Fruit fly (Drosophila melanogaster): Measurements from ENCODE around the gene CG10969.
A peak's percentile ranks its signal among the peaks of the same experiment; 100 is the strongest.

Gene CG10969

DNA sequence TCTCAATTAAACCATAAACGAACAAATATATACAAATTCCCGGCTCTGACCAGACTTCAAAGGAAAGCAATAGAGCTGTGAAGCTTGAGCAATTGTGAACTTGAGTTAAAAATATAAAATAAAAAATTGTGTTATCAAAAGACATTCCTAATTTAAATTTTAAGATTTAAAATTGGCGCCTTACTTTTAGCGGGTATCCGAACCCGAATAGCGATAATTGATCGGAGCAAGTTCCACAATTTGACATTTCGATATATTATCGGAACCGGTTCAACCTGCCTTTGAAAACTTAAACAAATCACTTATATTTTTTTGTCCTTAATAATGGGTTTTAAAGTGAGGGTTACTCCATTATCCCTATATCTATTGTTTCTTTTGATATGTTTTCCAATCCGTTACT, 48.2 kb downstream of the CG10969 start (continued):
- TF ChIP-seq Atf3 (GFP tag; optimal IDR thresholded peaks at IDR 0.05) (no peak), ken (GFP tag; IDR thresholded peaks at IDR 0.05) (no peak), CG6689 (GFP tag; IDR thresholded peaks at IDR 0.05) (no peak), ind (GFP tag; optimal IDR thresholded peaks at IDR 0.05) (no peak), TFAM (GFP tag; optimal IDR thresholded peaks at IDR 0.05) (no peak), CG14710 (tag; optimal IDR thresholded peaks at IDR 0.05) (peak; percentile 13), BEAF-32 (GFP tag; optimal IDR thresholded peaks at IDR 0.05) (peak; percentile 54), klu (GFP tag; IDR thresholded peaks at IDR 0.05) (no peak), CG15514 (GFP tag; optimal IDR thresholded peaks at IDR 0.05) (peak; percentile 99), Med (GFP tag) (peak; percentile 55), ham (GFP tag; IDR thresholded peaks at IDR 0.05) (no peak), fd96Cb (tag; optimal IDR thresholded peaks at IDR 0.05) (no peak), Rfx (GFP tag; IDR thresholded peaks at IDR 0.05) (no peak), sug (tag; optimal IDR thresholded peaks at IDR 0.05) (no peak), CG1024 (GFP tag; IDR thresholded peaks at IDR 0.05) (no peak), gfzf (GFP tag; optimal IDR thresholded peaks at IDR 0.05) (peak; percentile 10), kay (GFP tag; optimal IDR thresholded peaks at IDR 0.05) (no peak), slp2 (GFP tag; optimal IDR thresholded peaks at IDR 0.05) (no peak), HLHmδ (GFP tag; optimal IDR thresholded peaks at IDR 0.05) (no peak), CG10979 (tag; optimal IDR thresholded peaks at IDR 0.05) (no peak), CG1647 (GFP tag; optimal IDR thresholded peaks at IDR 0.05) (no peak), crp (GFP tag; optimal IDR thresholded peaks at IDR 0.05) (no peak), CG10274 (GFP tag; optimal IDR thresholded peaks at IDR 0.05) (no peak), Bdp1 (GFP tag; optimal IDR thresholded peaks at IDR 0.05) (no peak), NFAT (GFP tag; IDR thresholded peaks at IDR 0.05) (no peak), hb (GFP tag; IDR thresholded peaks at IDR 0.05; ENCODE audit: partially characterized antibody) (peak; percentile 13; the same call in 1 of the 3 replicates), CG1603 (tag; optimal IDR thresholded peaks at IDR 0.05) (peak; percentile 54), Lpt (GFP tag; optimal IDR thresholded peaks at IDR 0.05) (no peak), CG11560 (tag; IDR thresholded peaks at IDR 0.05) (no peak), BtbVII (GFP tag; optimal IDR thresholded peaks at IDR 0.05) (no peak), chinmo (GFP tag; IDR thresholded peaks at IDR 0.05; ENCODE audit: partially characterized antibody) (peak; percentile 66; the same call in 1 of the 4 replicates), insv (GFP tag; optimal IDR thresholded peaks at IDR 0.05) (peak in 1 of 2 experiments; percentile 20), CG14860 (GFP tag; IDR thresholded peaks at IDR 0.05; ENCODE audit: partially characterized antibody) (peak; percentile 38; the same call in 1 of the 3 replicates), CG1792 (GFP tag; optimal IDR thresholded peaks at IDR 0.05) (no peak), NK7.1 (GFP tag; optimal IDR thresholded peaks at IDR 0.05) (no peak), CG6813 (GFP tag; optimal IDR thresholded peaks at IDR 0.05) (no peak), bab2 (GFP tag; optimal IDR thresholded peaks at IDR 0.05) (no peak), Nf-YA (GFP tag; IDR thresholded peaks at IDR 0.05) (no peak), CG8478 (optimal IDR thresholded peaks at IDR 0.05) (no peak), onecut (GFP tag; IDR thresholded peaks at IDR 0.05) (no peak), CG34224 (GFP tag; IDR thresholded peaks at IDR 0.05; ENCODE audit: partially characterized antibody) (peak; percentile 76), Sry-δ (GFP tag; optimal IDR thresholded peaks at IDR 0.05) (peak; percentile 34), CG10431 (GFP tag; optimal IDR thresholded peaks at IDR 0.05) (no peak), HLH54F (GFP tag; optimal IDR thresholded peaks at IDR 0.05) (no peak), CG2116 (GFP tag; optimal IDR thresholded peaks at IDR 0.05) (peak; percentile 79), CG10267 (tag; optimal IDR thresholded peaks at IDR 0.05) (peak; percentile 4), odd (GFP tag; optimal IDR thresholded peaks at IDR 0.05) (no peak), zen (tag; optimal IDR thresholded peaks at IDR 0.05) (no peak), CG18599 (GFP tag; optimal IDR thresholded peaks at IDR 0.05) (no peak), CG17361 (GFP tag; IDR thresholded peaks at IDR 0.05) (peak; percentile 68; the same call in 2 of the 3 replicates), Ptx1 (GFP tag; IDR thresholded peaks at IDR 0.05) (no peak)
